Fruit fly (Drosophila melanogaster) whole organism, embryonic: Measurements from ENCODE around the gene CG7912.
A peak's percentile ranks its signal among the peaks of the same experiment; 100 is the strongest.

Experiments
- ATbp ChIP-seq: fragments of 200-800 bp; sonication (Bioruptor generic); optimal IDR thresholded peaks from 2 replicates; lab custom pipeline; 2017; ENCODE audit warnings: missing biosample characterization, mild to moderate bottlenecking, missing genetic modification characterization, missing genetic modification reagents
- C15 ChIP-seq: fragments of 200-800 bp; sonication (Bioruptor generic); IDR thresholded peaks from 3 replicates; pipeline ENCODE4 v1.3.6; 2022; ENCODE audit warnings: missing biosample characterization, missing genetic modification characterization
- CG10209 ChIP-seq: fragments of 200-800 bp; sonication (Bioruptor generic); optimal IDR thresholded peaks from 3 replicates; lab custom pipeline; 2017; ENCODE audit warnings: missing biosample characterization, mild to moderate bottlenecking, missing genetic modification characterization, missing genetic modification reagents
- CG10543 ChIP-seq: fragments of 200-800 bp; sonication (Bioruptor generic); optimal IDR thresholded peaks from 3 replicates; lab custom pipeline; 2017; ENCODE audit warnings: missing biosample characterization, mild to moderate bottlenecking, missing genetic modification characterization, moderate library complexity
- CG10959 ChIP-seq: fragments of 200-800 bp; sonication (Bioruptor generic); IDR thresholded peaks from 2 replicates; pipeline ENCODE4 v1.3.6; 2022; ENCODE audit warnings: missing biosample characterization, missing genetic modification characterization
- CG12236 ChIP-seq: fragments of 200-800 bp; sonication (Bioruptor generic); optimal IDR thresholded peaks from 2 replicates; lab custom pipeline; 2016; ENCODE audit warnings: missing biosample characterization, missing genetic modification characterization
- CG13287 ChIP-seq: fragments of 200-800 bp; sonication (Bioruptor generic); IDR thresholded peaks from 2 replicates; pipeline ENCODE4 v1.3.6; 2022; ENCODE audit warnings: missing biosample characterization, missing genetic modification characterization; ENCODE audit not compliant: partially characterized antibody
- CG1647 ChIP-seq: fragments of 200-800 bp; sonication (Bioruptor generic); optimal IDR thresholded peaks from 3 replicates; lab custom pipeline; 2016; ENCODE audit warnings: missing biosample characterization, missing genetic modification characterization
- CG17186 ChIP-seq: fragments of 200-800 bp; sonication (Bioruptor generic); optimal IDR thresholded peaks from 3 replicates; lab custom pipeline; 2017; ENCODE audit warnings: missing biosample characterization, missing genetic modification reagents, missing genetic modification characterization
- CG17359 ChIP-seq: fragments of 200-800 bp; sonication (Bioruptor generic); optimal IDR thresholded peaks from 3 replicates; lab custom pipeline; 2018; ENCODE audit warnings: missing biosample characterization, mild to moderate bottlenecking, missing genetic modification characterization, moderate library complexity
- CG18476 ChIP-seq: fragments of 200-800 bp; sonication (Bioruptor generic); optimal IDR thresholded peaks from 2 replicates; lab custom pipeline; 2016; ENCODE audit warnings: missing biosample characterization, mild to moderate bottlenecking, missing genetic modification characterization
- CG2202 ChIP-seq: fragments of 200-800 bp; sonication (Bioruptor generic); optimal IDR thresholded peaks from 2 replicates; lab custom pipeline; 2018; ENCODE audit warnings: missing biosample characterization, mild to moderate bottlenecking, missing genetic modification characterization
- CG2712 ChIP-seq: fragments of 200-800 bp; optimal IDR thresholded peaks from 3 replicates; lab custom pipeline; 2019; ENCODE audit warnings: missing biosample characterization, mild to moderate bottlenecking, missing genetic modification characterization, moderate library complexity
- CG32772 ChIP-seq: fragments of 200-800 bp; sonication (Bioruptor generic); IDR thresholded peaks from 2 replicates; pipeline ENCODE4 v1.3.6; 2022; ENCODE audit warnings: missing biosample characterization, missing genetic modification characterization
- CG43689 ChIP-seq: fragments of 200-800 bp; sonication (Bioruptor generic); IDR thresholded peaks from 2 replicates; pipeline ENCODE4 v1.3.6; 2022; ENCODE audit warnings: missing biosample characterization, missing genetic modification characterization
- CG7839 ChIP-seq: fragments of 200-800 bp; sonication (Bioruptor generic); optimal IDR thresholded peaks from 3 replicates; lab custom pipeline; 2018; ENCODE audit warnings: missing biosample characterization, mild to moderate bottlenecking, missing genetic modification characterization, moderate library complexity
- CG8290 ChIP-seq, 3 experiments: fragments of 200-800 bp; sonication (Bioruptor generic); optimal IDR thresholded peaks; 2 replicates each; lab custom pipeline; 2016 to 2019; ENCODE audit warnings: missing biosample characterization in 3 of 3, missing genetic modification characterization in 3 of 3, mild to moderate bottlenecking in 2 of 3, moderate library complexity in 1 of 3
- CG8478 ChIP-seq: fragments of >200 bp; optimal IDR thresholded peaks from 2 replicates; lab custom pipeline; 2018
- CG9437 ChIP-seq: fragments of 200-800 bp; sonication (Bioruptor generic); optimal IDR thresholded peaks from 2 replicates; lab custom pipeline; 2018; ENCODE audit warnings: missing biosample characterization, mild to moderate bottlenecking, missing genetic modification characterization
- CG9932 ChIP-seq: fragments of 200-800 bp; sonication (Bioruptor generic); IDR thresholded peaks from 2 replicates; pipeline ENCODE4 v1.3.6; 2022; ENCODE audit warnings: missing biosample characterization, missing genetic modification characterization
- D19A ChIP-seq: fragments of 200-800 bp; optimal IDR thresholded peaks from 3 replicates; lab custom pipeline; 2019; ENCODE audit warnings: missing biosample characterization, mild to moderate bottlenecking, missing genetic modification characterization, moderate library complexity
- Dek ChIP-seq: fragments of 200-800 bp; sonication (Bioruptor generic); optimal IDR thresholded peaks from 3 replicates; lab custom pipeline; 2019; ENCODE audit warnings: missing biosample characterization, mild to moderate bottlenecking, missing genetic modification characterization, moderate library complexity
- Ets65A ChIP-seq: fragments of 200-800 bp; sonication (Bioruptor generic); peaks from one replicate; lab custom pipeline; 2016; ENCODE audit warnings: missing biosample characterization, missing genetic modification characterization
- Hmr ChIP-seq: fragments of 200-800 bp; sonication (Bioruptor generic); optimal IDR thresholded peaks from 3 replicates; lab custom pipeline; 2017; ENCODE audit warnings: mild to moderate bottlenecking, missing biosample characterization, missing genetic modification reagents, missing genetic modification characterization
- Nf-YA ChIP-seq: fragments of 200-800 bp; sonication (Bioruptor generic); IDR thresholded peaks from 2 replicates; pipeline ENCODE4 v1.3.6; 2022; ENCODE audit warnings: missing biosample characterization, missing genetic modification characterization
- Tbp ChIP-seq: fragments of >200 bp; optimal IDR thresholded peaks from 2 replicates; lab custom pipeline; 2018; ENCODE audit warnings: missing biosample characterization, missing genetic modification characterization
- Usf ChIP-seq: fragments of 200-800 bp; sonication (Bioruptor generic); optimal IDR thresholded peaks from 2 replicates; lab custom pipeline; 2017; ENCODE audit warnings: missing genotype, missing biosample characterization, missing genetic modification characterization
- ac ChIP-seq: fragments of 200-800 bp; sonication (Bioruptor generic); optimal IDR thresholded peaks from 3 replicates; lab custom pipeline; 2017; ENCODE audit warnings: missing biosample characterization, mild to moderate bottlenecking, missing genetic modification characterization
- ato ChIP-seq: fragments of 200-800 bp; sonication (Bioruptor generic); IDR thresholded peaks from 2 replicates; pipeline ENCODE4 v1.3.6; 2022; ENCODE audit warnings: missing biosample characterization, missing genetic modification characterization; ENCODE audit not compliant: partially characterized antibody
- bbx ChIP-seq: fragments of 200-800 bp; sonication (Bioruptor generic); IDR thresholded peaks from 2 replicates; pipeline ENCODE4 v1.3.6; 2022; ENCODE audit warnings: missing biosample characterization, missing genetic modification characterization; ENCODE audit not compliant: partially characterized antibody
- bowl ChIP-seq: fragments of 200-800 bp; sonication (Bioruptor generic); IDR thresholded peaks from 2 replicates; pipeline ENCODE4 v1.3.6; 2022; ENCODE audit warnings: missing biosample characterization, missing genetic modification characterization
- chm ChIP-seq: fragments of 200-800 bp; sonication (Bioruptor generic); IDR thresholded peaks from 2 replicates; pipeline ENCODE4 v1.3.6; 2022; ENCODE audit warnings: missing biosample characterization, missing genetic modification characterization
- cwo ChIP-seq: fragments of 200-800 bp; sonication (Bioruptor generic); optimal IDR thresholded peaks from 3 replicates; lab custom pipeline; 2017; ENCODE audit warnings: missing biosample characterization, missing genetic modification characterization, mild to moderate bottlenecking, moderate library complexity, missing genetic modification reagents
- danr ChIP-seq: fragments of 200-800 bp; sonication (Bioruptor generic); IDR thresholded peaks from 2 replicates; pipeline ENCODE4 v1.3.6; 2022; ENCODE audit warnings: missing biosample characterization, missing genetic modification characterization
- dm ChIP-seq: fragments of 200-800 bp; sonication (Bioruptor generic); optimal IDR thresholded peaks from 3 replicates; lab custom pipeline; 2016; ENCODE audit warnings: missing biosample characterization, missing genetic modification characterization
- fd64A ChIP-seq: fragments of 200-800 bp; sonication (Bioruptor generic); optimal IDR thresholded peaks from 3 replicates; lab custom pipeline; 2018; ENCODE audit warnings: missing biosample characterization, mild to moderate bottlenecking, missing genetic modification characterization
- gcm ChIP-seq: fragments of 200-800 bp; sonication (Bioruptor generic); optimal IDR thresholded peaks from 2 replicates; lab custom pipeline; 2019; ENCODE audit warnings: missing biosample characterization, mild to moderate bottlenecking, missing genetic modification characterization, moderate library complexity
- h ChIP-seq: fragments of >200 bp; optimal IDR thresholded peaks from 2 replicates; lab custom pipeline; 2017
- hth ChIP-seq: fragments of >200 bp; optimal IDR thresholded peaks from 2 replicates; lab custom pipeline; 2017; ENCODE audit warnings: inconsistent platforms
- klu ChIP-seq: fragments of 200-800 bp; sonication (Bioruptor generic); IDR thresholded peaks from 2 replicates; pipeline ENCODE4 v1.3.6; 2022; ENCODE audit warnings: missing biosample characterization, missing genetic modification characterization
- luna ChIP-seq: fragments of 200-800 bp; sonication (Bioruptor generic); optimal IDR thresholded peaks from 2 replicates; lab custom pipeline; 2016; ENCODE audit warnings: missing biosample characterization, missing genetic modification characterization
- nau ChIP-seq: fragments of 200-800 bp; sonication (Bioruptor generic); optimal IDR thresholded peaks from 3 replicates; lab custom pipeline; 2017; ENCODE audit warnings: missing biosample characterization, mild to moderate bottlenecking, missing genetic modification characterization, missing genetic modification reagents
- oc ChIP-seq: fragments of 200-800 bp; sonication (Bioruptor generic); optimal IDR thresholded peaks from 2 replicates; lab custom pipeline; 2018; ENCODE audit warnings: missing biosample characterization, mild to moderate bottlenecking, missing genetic modification characterization, moderate library complexity
- odd ChIP-seq: fragments of 200-800 bp; sonication (Bioruptor generic); optimal IDR thresholded peaks from 2 replicates; lab custom pipeline; 2017; ENCODE audit warnings: missing biosample characterization, mild to moderate bottlenecking, missing genetic modification characterization
- pb ChIP-seq: fragments of 200-800 bp; sonication (Bioruptor generic); optimal IDR thresholded peaks from 3 replicates; lab custom pipeline; 2016; ENCODE audit warnings: missing biosample characterization, missing genetic modification characterization
- pita ChIP-seq: fragments of 200-800 bp; sonication (Bioruptor generic); optimal IDR thresholded peaks from 2 replicates; lab custom pipeline; 2017; ENCODE audit warnings: missing biosample characterization, mild to moderate bottlenecking, missing genetic modification characterization
- trem ChIP-seq: fragments of 200-800 bp; optimal IDR thresholded peaks from 3 replicates; lab custom pipeline; 2019; ENCODE audit warnings: missing biosample characterization, mild to moderate bottlenecking, missing genetic modification characterization, moderate library complexity
- tx ChIP-seq: fragments of 200-800 bp; sonication (Bioruptor generic); optimal IDR thresholded peaks from 2 replicates; lab custom pipeline; 2016; ENCODE audit warnings: missing biosample characterization, missing genetic modification characterization
- vvl ChIP-seq: fragments of 200-800 bp; sonication (Bioruptor generic); IDR thresholded peaks from 2 replicates; pipeline ENCODE4 v1.3.6; 2022; ENCODE audit warnings: missing biosample characterization, missing genetic modification characterization
- yki ChIP-seq: fragments of >200 bp; optimal IDR thresholded peaks from 3 replicates; lab custom pipeline; 2018

CG7912 gene

dm6 chr3R:30021559-30022451, 12.8 kb upstream of the CG7912 start, which contains the start of gene Mgat2 (continued):
- TF ChIP-seq CG10543 (peak; percentile 77), dm (peak; percentile 8), bowl (GFP tag; lab: Robert Waterston, UW) (peak; percentile 53; the same call in 1 of the 2 replicates), Nf-YA (GFP tag; lab: Robert Waterston, UW) (no peak), Ets65A (GFP tag; lab: Kevin White, UChicago) (peak; percentile 87), bbx (GFP tag; lab: Robert Waterston, UW) (peak; percentile 86), vvl (peak; percentile 84), CG7839 (no peak), CG10959 (GFP tag; lab: Robert Waterston, UW) (no peak), luna (GFP tag; lab: Kevin White, UChicago) (no peak), CG18476 (no peak), ato (peak; percentile 64; the same call in 1 of the 2 replicates), CG10209 (GFP tag; lab: Kevin White, UChicago) (no peak), Dek (tag; lab: Kevin White, UChicago) (peak; percentile 43), CG8478 (lab: Kevin White, UChicago) (peak; percentile 58), CG2712 (tag; lab: Kevin White, UChicago) (peak; percentile 61), C15 (GFP tag; lab: Robert Waterston, UW) (no peak), CG43689 (GFP tag; lab: Robert Waterston, UW) (no peak), CG12236 (GFP tag; lab: Kevin White, UChicago) (peak; percentile 14), CG8290 (GFP tag; optimal IDR thresholded peaks at IDR 0.05; lab: Kevin White, UChicago) (no peak), CG8290 (tag; optimal IDR thresholded peaks at IDR 0.05; lab: Kevin White, UChicago) (peak in 1 of 2 experiments; percentile 73), CG13287 (GFP tag; lab: Robert Waterston, UW) (peak; percentile 93), CG17359 (no peak), h (lab: Kevin White, UChicago) (no peak), fd64A (GFP tag; lab: Kevin White, UChicago) (peak; percentile 67), yki (lab: Kevin White, UChicago) (no peak), tx (GFP tag; lab: Kevin White, UChicago) (no peak), gcm (GFP tag; lab: Kevin White, UChicago) (peak; percentile 97), Usf (GFP tag; lab: Kevin White, UChicago) (no peak), CG17186 (GFP tag; lab: Kevin White, UChicago) (peak; percentile 24), nau (GFP tag; lab: Kevin White, UChicago) (no peak), ATbp (GFP tag; lab: Kevin White, UChicago) (peak; percentile 1), Hmr (peak; percentile 31), ac (GFP tag; lab: Kevin White, UChicago) (peak; percentile 51), cwo (GFP tag; lab: Kevin White, UChicago) (no peak), D19A (tag; lab: Kevin White, UChicago) (no peak), danr (GFP tag; lab: Robert Waterston, UW) (no peak), odd (peak; percentile 69), CG32772 (GFP tag; lab: Robert Waterston, UW) (no peak), oc (tag; lab: Kevin White, UChicago) (peak; percentile 57), klu (no peak), pb (GFP tag; lab: Kevin White, UChicago) (peak; percentile 25), CG1647 (GFP tag; lab: Kevin White, UChicago) (no peak), trem (tag; lab: Kevin White, UChicago) (no peak), chm (GFP tag; lab: Robert Waterston, UW) (peak; percentile 83), hth (lab: Kevin White, UChicago) (no peak), CG2202 (tag; lab: Kevin White, UChicago) (peak; percentile 66), pita (GFP tag; lab: Kevin White, UChicago) (no peak), Tbp (GFP tag; lab: Kevin White, UChicago) (no peak), CG9932 (GFP tag; lab: Robert Waterston, UW) (peak; percentile 23; the same call in 1 of the 2 replicates), CG9437 (GFP tag; lab: Kevin White, UChicago) (no peak)
